Fruit fly (Drosophila melanogaster): Measurements from ENCODE around the gene Sh3beta.

- TF ChIP-seq OdsH (GFP tag; optimal IDR thresholded peaks at IDR 0.05) = no peak
- TF ChIP-seq CG9139 (GFP tag; optimal IDR thresholded peaks at IDR 0.05) = no peak
- no peak for TF ChIP-seq salr (GFP tag; optimal IDR thresholded peaks at IDR 0.05)
Observed at dm6 chr3L:7368934-7369333, at the start of gene Sh3beta.

All from whole organism, prepupa.